Worm (Caenorhabditis elegans) whole organism, L4 larva: Measurements from ENCODE around the gene clec-212.

ENCODE experiments used
- R02D3.7 ChIP-seq: fragments of 150-350 bp; sonication (generic microtip); optimal IDR thresholded peaks from 3 replicates; lab custom pipeline; 2014; ENCODE audit warnings: missing biosample characterization, missing genetic modification characterization
- Y105C5A.15 ChIP-seq: fragments of 200-800 bp; sonication (Bioruptor generic); IDR thresholded peaks from 2 replicates; pipeline ENCODE4 v1.3.6; 2022; ENCODE audit warnings: missing genetic modification characterization, missing compliant biosample characterization
- ceh-82 ChIP-seq: sonication (generic microtip); optimal IDR thresholded peaks from 2 replicates; lab custom pipeline; 2017; ENCODE audit warnings: missing biosample characterization, missing genetic modification characterization
- daf-16 ChIP-seq, 3 experiments: sonication (generic microtip); optimal IDR thresholded peaks; 2 replicates each; lab custom pipeline; 2016 to 2017; ENCODE audit warnings: missing genetic modification characterization in 3 of 3, missing genetic modification reagents in 3 of 3, mild to moderate bottlenecking in 2 of 3, missing compliant biosample characterization in 2 of 3, missing biosample characterization in 1 of 3, moderate library complexity in 1 of 3
- egl-27 ChIP-seq: sonication (generic microtip); optimal IDR thresholded peaks from 3 replicates; lab custom pipeline; 2017; ENCODE audit warnings: missing biosample characterization, missing genetic modification reagents, missing genetic modification characterization
- fkh-10 ChIP-seq: fragments of 150-350 bp; optimal IDR thresholded peaks from 2 replicates; lab custom pipeline; 2014; ENCODE audit warnings: missing biosample characterization, missing genetic modification reagents, missing genetic modification characterization
- lim-7 ChIP-seq: fragments of 200-800 bp; sonication (Bioruptor generic); IDR thresholded peaks from 2 replicates; pipeline ENCODE4 v1.3.6; 2022; ENCODE audit warnings: missing genetic modification characterization, missing compliant biosample characterization
- lin-15B ChIP-seq: fragments of 150-350 bp; sonication (generic microtip); optimal IDR thresholded peaks from 3 replicates; lab custom pipeline; 2014; ENCODE audit warnings: missing biosample characterization, missing genetic modification characterization
- nhr-11 ChIP-seq: fragments of 150-350 bp; optimal IDR thresholded peaks from 2 replicates; lab custom pipeline; 2014; ENCODE audit warnings: missing biosample characterization, missing genetic modification characterization
- skn-1 ChIP-seq: fragments of 150-350 bp; optimal IDR thresholded peaks from 2 replicates; lab custom pipeline; 2014; ENCODE audit warnings: missing biosample characterization, missing genetic modification characterization
- vab-7 ChIP-seq: fragments of 200-800 bp; sonication (Bioruptor generic); IDR thresholded peaks from 2 replicates; pipeline ENCODE4 v1.3.6; 2022; ENCODE audit warnings: missing genetic modification reagents, missing genetic modification characterization, missing compliant biosample characterization
- zag-1 ChIP-seq: fragments of 150-350 bp; optimal IDR thresholded peaks from 2 replicates; lab custom pipeline; 2014; ENCODE audit warnings: missing biosample characterization, missing genetic modification characterization

- TF ChIP-seq daf-16 (GFP tag; optimal IDR thresholded peaks at IDR 0.05; lab: Kevin White, UChicago) (no peak), daf-16 (tag; optimal IDR thresholded peaks at IDR 0.05; lab: Kevin White, UChicago) (no peak), skn-1 (tag; lab: Kevin White, UChicago) (no peak), egl-27 (no peak), zag-1 (tag; lab: Kevin White, UChicago) (no peak), lin-15B (tag; lab: Kevin White, UChicago) (no peak), nhr-11 (tag; lab: Kevin White, UChicago) (no peak), fkh-10 (GFP tag; lab: Kevin White, UChicago) (no peak), R02D3.7 (tag; lab: Kevin White, UChicago) (no peak), vab-7 (GFP tag; lab: Robert Waterston, UW) (no peak), Y105C5A.15 (no peak), ceh-82 (tag; lab: Kevin White, UChicago) (no peak), lim-7 (GFP tag; lab: Robert Waterston, UW) (no peak)
Measured at ce11 chrV:7524447-7524846, 45.7 kb downstream of the clec-212 start, which contains the start of gene C54F6.20.
